Worm (Caenorhabditis elegans) whole organism, L4 larva: ENCODE data around the gene col-38.

ENCODE experiments used
- ZK546.5 ChIP-seq, 2 experiments: sonication (generic microtip); optimal IDR thresholded peaks; 2 replicates each; lab custom pipeline; 2017; ENCODE audit warnings: missing biosample characterization in 2 of 2, missing genetic modification characterization in 2 of 2
- daf-19 ChIP-seq: fragments of 200-800 bp; sonication (Bioruptor generic); conservative IDR thresholded peaks from 2 replicates; pipeline ENCODE4 v1.3.6; 2022; ENCODE audit warnings: missing genetic modification characterization, missing compliant biosample characterization
- fkh-10 ChIP-seq: fragments of 150-350 bp; optimal IDR thresholded peaks from 2 replicates; lab custom pipeline; 2014; ENCODE audit warnings: missing biosample characterization, missing genetic modification reagents, missing genetic modification characterization
- nhr-25 ChIP-seq: sonication (generic microtip); optimal IDR thresholded peaks from 2 replicates; lab custom pipeline; 2017; ENCODE audit warnings: missing genetic modification characterization, mild to moderate bottlenecking, missing compliant biosample characterization, antibody characterized with exemption, moderate library complexity, borderline replicate concordance; ENCODE audit not compliant: insufficient read depth
- nhr-77 ChIP-seq: fragments of 150-350 bp; optimal IDR thresholded peaks from 2 replicates; lab custom pipeline; 2014; ENCODE audit warnings: missing biosample characterization, missing genetic modification characterization
- sdz-12 ChIP-seq: fragments of 200-800 bp; sonication (Bioruptor generic); optimal IDR thresholded peaks from 2 replicates; lab custom pipeline; 2018; ENCODE audit warnings: mild to moderate bottlenecking, missing genetic modification characterization, missing compliant biosample characterization

DNA sequence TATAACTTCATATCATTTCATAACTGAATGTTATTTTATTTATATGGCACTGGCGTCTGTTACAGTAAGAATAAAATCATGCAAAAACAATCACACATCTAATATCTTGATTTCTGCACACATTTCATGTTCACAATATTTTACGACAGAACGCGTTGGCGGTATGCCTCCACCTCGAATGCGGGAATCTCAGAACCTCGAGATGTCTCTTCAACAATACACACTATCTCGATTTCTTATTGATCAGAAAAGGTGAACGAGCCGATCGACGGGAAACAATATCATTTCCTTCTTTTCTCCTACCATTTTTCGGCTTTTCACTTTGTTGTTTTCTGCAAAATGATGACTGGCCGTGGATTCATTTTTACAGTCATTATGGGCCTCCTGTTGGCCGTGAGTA is 38.8 kb upstream of the col-38 start, which contains the start of gene F28C6.10:
- TF ChIP-seq fkh-10 (no peak), sdz-12 (no peak), nhr-77 (tag; lab: Kevin White, UChicago) (no peak), daf-19 (GFP tag; lab: Robert Waterston, UW) (no peak), nhr-25 (tag; lab: Kevin White, UChicago) (no peak), ZK546.5 (tag; optimal IDR thresholded peaks at IDR 0.05; lab: Kevin White, UChicago) (no peak)
